Worm (Caenorhabditis elegans): Measurements from ENCODE around the gene catp-7.

DNA sequence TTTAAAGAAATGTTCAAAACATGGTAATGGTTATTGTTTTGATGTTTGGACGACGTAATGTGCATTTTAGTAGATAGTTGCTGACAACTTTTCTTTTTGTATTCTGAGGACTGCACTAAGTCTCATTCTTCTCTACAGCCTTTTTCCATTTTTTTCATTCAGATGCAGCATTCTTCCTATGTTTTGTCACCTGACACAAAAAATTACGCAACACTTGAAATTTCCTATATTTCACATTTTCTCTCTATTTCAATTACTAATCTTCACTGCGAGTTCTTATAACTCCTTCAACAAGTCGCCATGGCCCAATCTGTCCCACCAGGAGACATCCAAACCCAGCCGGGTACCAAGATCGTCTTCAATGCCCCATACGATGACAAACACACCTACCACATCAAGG, 14.6 kb upstream of the catp-7 start, which contains the start of gene Y59H11AM.1:
- TF ChIP-seq nhr-11 (tag; optimal IDR thresholded peaks at IDR 0.05) (no peak), ceh-9 (tag; optimal IDR thresholded peaks at IDR 0.05) (no peak), tbx-2 (tag; optimal IDR thresholded peaks at IDR 0.05) (no peak), unc-55 (GFP tag; optimal IDR thresholded peaks at IDR 0.05) (no peak), fkh-10 (GFP tag; optimal IDR thresholded peaks at IDR 0.05) (no peak), ttx-3 (tag; optimal IDR thresholded peaks at IDR 0.05) (no peak), ceh-31 (tag; optimal IDR thresholded peaks at IDR 0.05) (no peak), eyg-1 (tag; optimal IDR thresholded peaks at IDR 0.05) (no peak), pha-2 (tag; optimal IDR thresholded peaks at IDR 0.05) (no peak), ztf-16 (tag; optimal IDR thresholded peaks at IDR 0.05) (no peak), lin-11 (tag; optimal IDR thresholded peaks at IDR 0.05) (no peak), ama-1 (optimal IDR thresholded peaks at IDR 0.05) (no peak), unc-86 (tag; optimal IDR thresholded peaks at IDR 0.05) (no peak), ceh-6 (GFP tag; optimal IDR thresholded peaks at IDR 0.05) (no peak)
